Worm (Caenorhabditis elegans) whole organism, midembryonic: Measurements from ENCODE around the gene sri-45.
A peak's percentile ranks its signal among the peaks of the same experiment; 100 is the strongest.

Source experiments
- T22C8.4 ChIP-seq: fragments of 200-800 bp; sonication (Bioruptor generic); IDR thresholded peaks from 2 replicates; pipeline ENCODE4 v1.3.6; 2022; ENCODE audit warnings: missing genetic modification characterization, missing compliant biosample characterization
- cog-1 ChIP-seq: sonication (generic microtip); optimal IDR thresholded peaks from 2 replicates; lab custom pipeline; 2016; ENCODE audit warnings: missing genetic modification characterization, missing compliant biosample characterization
- flt-1 ChIP-seq: fragments of 200-800 bp; sonication (Bioruptor generic); IDR thresholded peaks from 2 replicates; pipeline ENCODE4 v1.3.6; 2022; ENCODE audit warnings: missing genetic modification characterization, missing compliant biosample characterization
- klf-2 ChIP-seq: fragments of 200-800 bp; sonication (Bioruptor generic); conservative IDR thresholded peaks from 2 replicates; pipeline ENCODE4 v1.3.6; 2022; ENCODE audit warnings: missing genetic modification reagents, missing genetic modification characterization, missing compliant biosample characterization
- med-1 ChIP-seq: sonication (generic microtip); optimal IDR thresholded peaks from 2 replicates; lab custom pipeline; 2017; ENCODE audit warnings: missing genetic modification characterization, mild to moderate bottlenecking, missing compliant biosample characterization, antibody characterized with exemption, missing genetic modification reagents; ENCODE audit not compliant: insufficient read depth
- ref-1 ChIP-seq: fragments of 200-800 bp; sonication (Bioruptor generic); conservative IDR thresholded peaks from 2 replicates; pipeline ENCODE4 v1.3.6; 2022; ENCODE audit warnings: missing genetic modification reagents, missing genetic modification characterization, missing compliant biosample characterization
- tab-1 ChIP-seq: fragments of 200-800 bp; sonication (Bioruptor generic); IDR thresholded peaks from 2 replicates; pipeline ENCODE4 v1.3.6; 2022; ENCODE audit warnings: missing genetic modification characterization, missing compliant biosample characterization
- ztf-23 ChIP-seq: fragments of 200-800 bp; sonication (Bioruptor generic); IDR thresholded peaks from 2 replicates; pipeline ENCODE4 v1.3.6; 2022; ENCODE audit warnings: missing genetic modification reagents, missing genetic modification characterization, missing compliant biosample characterization
- ztf-29 ChIP-seq: fragments of 200-800 bp; sonication (Bioruptor generic); IDR thresholded peaks from 2 replicates; pipeline ENCODE4 v1.3.6; 2022; ENCODE audit warnings: missing genetic modification reagents, missing genetic modification characterization, missing compliant biosample characterization

Gene sri-45

ce11 chrII:658369-658768 lies 3.2 kb downstream of the sri-45 start, which contains the start of gene sdz-24:
TSS of gene sdz-24 (plus strand) at chrII:658669.
- TF ChIP-seq flt-1 (no peak), T22C8.4 (GFP tag; lab: Robert Waterston, UW) (no peak), cog-1 (tag; lab: Kevin White, UChicago) (no peak), ztf-29 (GFP tag; lab: Robert Waterston, UW) (no peak), tab-1 (no peak), ref-1 (no peak), klf-2 (GFP tag; lab: Robert Waterston, UW) (no peak), med-1 (no peak), ztf-23 (GFP tag; lab: Robert Waterston, UW) (no peak)

- TF ChIP-seq cog-1 (tag; lab: Kevin White, UChicago), result no peak
- TF ChIP-seq ztf-29 (GFP tag; lab: Robert Waterston, UW), result peak; percentile 29; the same call in 1 of the 2 replicates
- no peak for TF ChIP-seq ref-1
These were observed 10.3 kb downstream of the sri-45 start for ce11 chrII:651324-651723.

ce11 chrII:650321-651005 lies 11.1 kb downstream of the sri-45 start, which contains the start of the genes K07E8.7 and frpr-14:
TSS of gene K07E8.7 (minus strand) at chrII:650367.
TSS of gene frpr-14 (plus strand) at chrII:650955.
- no peak for TF ChIP-seq ztf-29 (GFP tag; lab: Robert Waterston, UW)
- TF ChIP-seq tab-1, result 0 out of 2 replicates have a peak, but pooled peaks have one; percentile 16
- no peak for TF ChIP-seq med-1
- TF ChIP-seq ref-1, result no peak
- no peak for TF ChIP-seq klf-2 (GFP tag; lab: Robert Waterston, UW)
- no peak for TF ChIP-seq ztf-23 (GFP tag; lab: Robert Waterston, UW)

ce11 chrII:643733-644132 lies 17.9 kb downstream of the sri-45 start:
- TF ChIP-seq cog-1 (tag; lab: Kevin White, UChicago) (no peak), klf-2 (GFP tag; lab: Robert Waterston, UW) (no peak), med-1 (no peak), ztf-29 (GFP tag; lab: Robert Waterston, UW) (0 out of 2 replicates have a peak, but pooled peaks have one; percentile 20), ztf-23 (GFP tag; lab: Robert Waterston, UW) (no peak), flt-1 (no peak), ref-1 (no peak)

ce11 chrII:639467-639866 lies 22.1 kb downstream of the sri-45 start, which contains the start of gene K07E8.6:
TSS of gene K07E8.6 (minus strand) at chrII:639567.
- no peak for TF ChIP-seq ztf-29 (GFP tag; lab: Robert Waterston, UW)
- no peak for TF ChIP-seq med-1
- no peak for TF ChIP-seq tab-1
- no peak for TF ChIP-seq ref-1
- no peak for TF ChIP-seq flt-1
- no peak for TF ChIP-seq klf-2 (GFP tag; lab: Robert Waterston, UW)
- TF ChIP-seq ztf-23 (GFP tag; lab: Robert Waterston, UW), result no peak
- TF ChIP-seq cog-1 (tag; lab: Kevin White, UChicago), result no peak
- no peak for TF ChIP-seq T22C8.4 (GFP tag; lab: Robert Waterston, UW)

ce11 chrII:633984-634383 lies 27.6 kb downstream of the sri-45 start, which contains the start of gene T04B8.1:
TSS of gene T04B8.1 (plus strand) at chrII:634284.
- TF ChIP-seq cog-1 (tag; lab: Kevin White, UChicago) (no peak), ref-1 (no peak), tab-1 (no peak), ztf-23 (GFP tag; lab: Robert Waterston, UW) (no peak), ztf-29 (GFP tag; lab: Robert Waterston, UW) (no peak), med-1 (no peak), T22C8.4 (GFP tag; lab: Robert Waterston, UW) (no peak), flt-1 (no peak), klf-2 (GFP tag; lab: Robert Waterston, UW) (no peak)

ce11 chrII:632545-632944 lies 29.1 kb downstream of the sri-45 start:
- peak; percentile 55; the same call in 1 of the 2 replicates for TF ChIP-seq flt-1

- TF ChIP-seq klf-2 (GFP tag; lab: Robert Waterston, UW), result 0 out of 2 replicates have a peak, but pooled peaks have one; percentile 22
These were observed 32.1 kb downstream of the sri-45 start for ce11 chrII:629454-629853.

ce11 chrII:627913-628312 lies 33.7 kb downstream of the sri-45 start:
- TF ChIP-seq ref-1 (no peak), klf-2 (GFP tag; lab: Robert Waterston, UW) (no peak), cog-1 (tag; lab: Kevin White, UChicago) (no peak)

- TF ChIP-seq T22C8.4 (GFP tag; lab: Robert Waterston, UW), result no peak
- TF ChIP-seq med-1, result no peak
- no peak for TF ChIP-seq ztf-29 (GFP tag; lab: Robert Waterston, UW)
- no peak for TF ChIP-seq tab-1
These were observed 34.4 kb downstream of the sri-45 start, which contains the start of gene arrd-1 for ce11 chrII:627205-627604. TSS of gene arrd-1 (plus strand) at chrII:627505.

- TF ChIP-seq ztf-29 (GFP tag; lab: Robert Waterston, UW), result no peak
- no peak for TF ChIP-seq cog-1 (tag; lab: Kevin White, UChicago)
- no peak for TF ChIP-seq tab-1
- TF ChIP-seq med-1, result no peak
- no peak for TF ChIP-seq flt-1
- no peak for TF ChIP-seq ref-1
- no peak for TF ChIP-seq klf-2 (GFP tag; lab: Robert Waterston, UW)
- no peak for TF ChIP-seq T22C8.4 (GFP tag; lab: Robert Waterston, UW)
- TF ChIP-seq ztf-23 (GFP tag; lab: Robert Waterston, UW), result no peak
These were observed 35.7 kb downstream of the sri-45 start for ce11 chrII:625926-626325.
